Fruit fly (Drosophila melanogaster): Measurements from ENCODE around the gene CG5676.

Gene CG5676

DNA sequence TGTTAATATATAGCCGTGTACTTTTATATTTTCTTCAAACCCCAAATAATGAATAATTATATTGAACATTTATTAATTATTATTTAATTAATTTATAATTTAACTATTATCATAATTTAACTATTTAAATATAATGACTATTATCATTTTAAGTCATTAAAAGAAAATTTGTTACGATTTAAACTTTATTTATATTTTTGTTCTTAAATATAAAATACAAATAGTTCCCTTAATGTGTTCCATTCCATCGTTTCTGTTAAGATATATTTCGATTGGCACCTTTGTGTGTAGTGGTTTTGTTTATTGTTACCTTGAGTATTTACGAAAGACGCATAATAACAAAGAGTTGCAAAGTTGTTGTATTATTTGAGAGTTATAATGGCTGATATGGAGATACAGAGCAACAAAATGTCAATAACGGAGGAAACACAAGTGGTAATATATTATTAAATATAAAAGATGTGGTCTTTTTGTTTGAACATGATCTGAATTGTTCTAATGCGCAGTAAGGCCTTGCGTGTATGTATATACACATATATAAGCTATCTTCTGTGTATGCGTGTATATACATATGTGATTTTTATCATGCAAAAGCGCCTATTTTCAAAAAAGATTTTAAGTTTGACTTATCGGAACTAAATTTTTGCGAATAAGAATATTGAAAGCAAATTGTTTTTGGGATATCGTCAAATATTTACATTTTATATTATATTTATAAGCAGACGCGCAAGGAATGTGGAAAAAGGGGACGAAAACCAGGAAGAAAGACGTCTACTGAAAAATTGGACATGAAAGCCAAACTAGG, 8.3 kb upstream of the CG5676 start, which contains the start of gene REPTOR-BP:
Gene REPTOR-BP, plus strand, starts transcription at position 296 of the 805 bp plus-strand sequence.
- TF ChIP-seq CG4617 (GFP tag; optimal IDR thresholded peaks at IDR 0.05; ENCODE audit: borderline replicate concordance) (peak; percentile 5), Rfx (GFP tag; IDR thresholded peaks at IDR 0.05) (no peak), Ets97D (GFP tag; optimal IDR thresholded peaks at IDR 0.05) (no peak), pan (optimal IDR thresholded peaks at IDR 0.05) (no peak), pan (GFP tag; optimal IDR thresholded peaks at IDR 0.05 in 1 of 2, IDR thresholded peaks at IDR 0.05 in 1 of 2) (no peak), pnt (GFP tag; optimal IDR thresholded peaks at IDR 0.05) (no peak), CG10565 (GFP tag; optimal IDR thresholded peaks at IDR 0.05) (no peak), pzg (GFP tag; optimal IDR thresholded peaks at IDR 0.05) (peak; percentile 22), CG4328 (GFP tag; optimal IDR thresholded peaks at IDR 0.05) (no peak), CG18262 (tag; optimal IDR thresholded peaks at IDR 0.05) (peak; percentile 0), CG12299 (tag; optimal IDR thresholded peaks at IDR 0.05) (no peak), CG5953 (GFP tag; IDR thresholded peaks at IDR 0.05) (no peak), cg (GFP tag; optimal IDR thresholded peaks at IDR 0.05) (peak; percentile 95), CG8388 (GFP tag; optimal IDR thresholded peaks at IDR 0.05) (no peak), CG17361 (GFP tag; IDR thresholded peaks at IDR 0.05) (peak; percentile 22; the same call in 1 of the 3 replicates), Blimp-1 (GFP tag; optimal IDR thresholded peaks at IDR 0.05) (no peak), shn (GFP tag; optimal IDR thresholded peaks at IDR 0.05) (no peak), CG11093 (GFP tag; IDR thresholded peaks at IDR 0.05) (no peak), sens (GFP tag) (peak; percentile 59), Dp (GFP tag; optimal IDR thresholded peaks at IDR 0.05) (peak; percentile 41), CG13624 (GFP tag; optimal IDR thresholded peaks at IDR 0.05) (peak; percentile 82), pfk (GFP tag; optimal IDR thresholded peaks at IDR 0.05) (peak; percentile 89), Elba2 (GFP tag; optimal IDR thresholded peaks at IDR 0.05) (peak; percentile 48), CG1024 (GFP tag; IDR thresholded peaks at IDR 0.05) (peak; percentile 28; the same call in 1 of the 2 replicates), CG30020 (tag; optimal IDR thresholded peaks at IDR 0.05) (peak; percentile 97), MESR4 (GFP tag; optimal IDR thresholded peaks at IDR 0.05) (peak; percentile 83), CG17568 (GFP tag; optimal IDR thresholded peaks at IDR 0.05) (peak; percentile 14), nom (GFP tag; optimal IDR thresholded peaks at IDR 0.05) (peak; percentile 6), lab (GFP tag; optimal IDR thresholded peaks at IDR 0.05) (no peak), E2f2 (GFP tag; IDR thresholded peaks at IDR 0.05) (peak; percentile 58), CG32767 (GFP tag; IDR thresholded peaks at IDR 0.05) (peak; percentile 53; the same call in 1 of the 2 replicates), YL-1 (GFP tag; optimal IDR thresholded peaks at IDR 0.05) (peak; percentile 76), wek (GFP tag; optimal IDR thresholded peaks at IDR 0.05) (peak; percentile 47), eve (GFP tag; optimal IDR thresholded peaks at IDR 0.05) (peak in 1 of 2 experiments; percentile 44), bab2 (GFP tag; optimal IDR thresholded peaks at IDR 0.05) (no peak), crp (GFP tag; optimal IDR thresholded peaks at IDR 0.05) (no peak), CG18619 (GFP tag; optimal IDR thresholded peaks at IDR 0.05) (no peak), lbe (GFP tag; optimal IDR thresholded peaks at IDR 0.05) (peak; percentile 71), CG1603 (tag; optimal IDR thresholded peaks at IDR 0.05) (peak; percentile 99), CG14860 (GFP tag; IDR thresholded peaks at IDR 0.05; ENCODE audit: partially characterized antibody) (no peak), sens-2 (GFP tag; IDR thresholded peaks at IDR 0.05) (no peak), Pdp1 (GFP tag; optimal IDR thresholded peaks at IDR 0.05) (peak in 1 of 2 experiments; percentile 18), Doc3 (GFP tag; IDR thresholded peaks at IDR 0.05; ENCODE audit: partially characterized antibody) (no peak), corto (GFP tag; optimal IDR thresholded peaks at IDR 0.05) (peak; percentile 76)

All from whole organism, embryonic.